Worm (Caenorhabditis elegans) whole organism, early embryonic: ENCODE data around the gene fmo-3.
A peak's percentile ranks its signal among the peaks of the same experiment; 100 is the strongest.

Experiments used
- B0310.2 ChIP-seq: sonication (generic microtip); optimal IDR thresholded peaks from 2 replicates; lab custom pipeline; 2016; ENCODE audit warnings: mild to moderate bottlenecking, missing genetic modification characterization, missing compliant biosample characterization
- F13C5.2 ChIP-seq: sonication (generic microtip); optimal IDR thresholded peaks from 2 replicates; lab custom pipeline; 2017; ENCODE audit warnings: mild to moderate bottlenecking, missing genetic modification characterization, inconsistent platforms, missing compliant biosample characterization
- aly-1 ChIP-seq: sonication (generic microtip); optimal IDR thresholded peaks from 2 replicates; lab custom pipeline; 2016; ENCODE audit warnings: missing genetic modification characterization, missing compliant biosample characterization
- ama-1 ChIP-seq: fragments of 150-350 bp; optimal IDR thresholded peaks from 2 replicates; lab custom pipeline; 2014
- ceh-13 ChIP-seq: fragments of 200-800 bp; sonication (Bioruptor generic); optimal IDR thresholded peaks from 2 replicates; lab custom pipeline; 2018; ENCODE audit warnings: mild to moderate bottlenecking, missing genetic modification characterization, missing compliant biosample characterization
- ceh-36 ChIP-seq: sonication (generic microtip); optimal IDR thresholded peaks from 2 replicates; lab custom pipeline; 2016; ENCODE audit warnings: missing genetic modification characterization, inconsistent platforms, missing compliant biosample characterization
- ets-7 ChIP-seq: sonication (generic microtip); optimal IDR thresholded peaks from 2 replicates; lab custom pipeline; 2016; ENCODE audit warnings: missing genotype, missing genetic modification characterization, missing compliant biosample characterization
- flt-1 ChIP-seq: fragments of 200-800 bp; sonication (Bioruptor generic); IDR thresholded peaks from 2 replicates; pipeline ENCODE4 v1.3.6; 2022; ENCODE audit warnings: missing genetic modification characterization, missing compliant biosample characterization
- hmbx-1 ChIP-seq: sonication (generic microtip); optimal IDR thresholded peaks from 2 replicates; lab custom pipeline; 2016; ENCODE audit warnings: mild to moderate bottlenecking, missing genetic modification characterization, missing compliant biosample characterization
- hmg-4 ChIP-seq: fragments of 200-800 bp; sonication (Bioruptor generic); optimal IDR thresholded peaks from 2 replicates; lab custom pipeline; 2018; ENCODE audit warnings: mild to moderate bottlenecking, missing genetic modification characterization, missing compliant biosample characterization
- hnd-1 ChIP-seq: sonication (generic microtip); optimal IDR thresholded peaks from 2 replicates; lab custom pipeline; 2016; ENCODE audit warnings: missing genetic modification characterization, missing compliant biosample characterization
- pes-1 ChIP-seq: fragments of 200-800 bp; sonication (Bioruptor generic); IDR thresholded peaks from 2 replicates; pipeline ENCODE4 v1.3.6; 2022; ENCODE audit warnings: missing genetic modification reagents, missing genetic modification characterization, missing compliant biosample characterization
- scrt-1 ChIP-seq: fragments of 200-800 bp; sonication (Bioruptor generic); IDR thresholded peaks from 2 replicates; pipeline ENCODE4 v1.3.6; 2022; ENCODE audit warnings: missing genetic modification characterization, missing compliant biosample characterization
- sea-1 ChIP-seq: fragments of 200-800 bp; sonication (Bioruptor generic); conservative IDR thresholded peaks from 2 replicates; pipeline ENCODE4 v1.3.6; 2022; ENCODE audit warnings: missing genetic modification characterization, missing compliant biosample characterization
- tbx-11 ChIP-seq: fragments of 200-800 bp; sonication (Bioruptor generic); IDR thresholded peaks from 2 replicates; pipeline ENCODE4 v1.3.6; 2022; ENCODE audit warnings: missing genetic modification characterization, missing compliant biosample characterization
- tbx-37 ChIP-seq: fragments of 200-800 bp; sonication (Bioruptor generic); conservative IDR thresholded peaks from 2 replicates; pipeline ENCODE4 v1.3.6; 2022; ENCODE audit warnings: missing genetic modification reagents, missing genetic modification characterization, missing compliant biosample characterization
- tra-4 ChIP-seq: sonication (generic microtip); optimal IDR thresholded peaks from 2 replicates; lab custom pipeline; 2017; ENCODE audit warnings: missing genetic modification characterization, missing compliant biosample characterization

fmo-3 gene

ce11 chrIII:10657661-10658060 lies 36.8 kb upstream of the fmo-3 start:
- TF ChIP-seq aly-1 (tag; lab: Kevin White, UChicago) (no peak), ceh-13 (GFP tag; lab: Kevin White, UChicago) (no peak), hmbx-1 (no peak), flt-1 (GFP tag; lab: Robert Waterston, UW) (no peak), tbx-11 (no peak), ama-1 (no peak), sea-1 (GFP tag; lab: Robert Waterston, UW) (no peak), hmg-4 (GFP tag; lab: Kevin White, UChicago) (no peak), ets-7 (tag; lab: Kevin White, UChicago) (no peak), B0310.2 (tag; lab: Kevin White, UChicago) (no peak), F13C5.2 (tag; lab: Kevin White, UChicago) (no peak), ceh-36 (tag; lab: Kevin White, UChicago) (no peak), tra-4 (tag; lab: Kevin White, UChicago) (no peak), scrt-1 (GFP tag; lab: Robert Waterston, UW) (no peak), pes-1 (GFP tag; lab: Robert Waterston, UW) (no peak), tbx-37 (GFP tag; lab: Robert Waterston, UW) (no peak), hnd-1 (no peak)

- TF ChIP-seq hmbx-1 (no peak), pes-1 (GFP tag; lab: Robert Waterston, UW) (no peak), sea-1 (GFP tag; lab: Robert Waterston, UW) (no peak), ets-7 (tag; lab: Kevin White, UChicago) (no peak), ceh-13 (GFP tag; lab: Kevin White, UChicago) (no peak), scrt-1 (GFP tag; lab: Robert Waterston, UW) (no peak), F13C5.2 (tag; lab: Kevin White, UChicago) (no peak), flt-1 (GFP tag; lab: Robert Waterston, UW) (no peak), tbx-11 (no peak)
Measured at ce11 chrIII:10658394-10658793, 36.1 kb upstream of the fmo-3 start.

- TF ChIP-seq hmbx-1: no peak
- TF ChIP-seq ceh-36 (tag; lab: Kevin White, UChicago): no peak
- TF ChIP-seq ceh-13 (GFP tag; lab: Kevin White, UChicago): no peak
- TF ChIP-seq flt-1 (GFP tag; lab: Robert Waterston, UW): no peak
- no peak for TF ChIP-seq scrt-1 (GFP tag; lab: Robert Waterston, UW)
- no peak for TF ChIP-seq aly-1 (tag; lab: Kevin White, UChicago)
- no peak for TF ChIP-seq F13C5.2 (tag; lab: Kevin White, UChicago)
- TF ChIP-seq tbx-11: no peak
- no peak for TF ChIP-seq ama-1
- TF ChIP-seq ets-7 (tag; lab: Kevin White, UChicago): no peak
Measured at ce11 chrIII:10661292-10661691, 33.2 kb upstream of the fmo-3 start.

ce11 chrIII:10666640-10667039 lies 27.8 kb upstream of the fmo-3 start:
- TF ChIP-seq sea-1 (GFP tag; lab: Robert Waterston, UW) (peak; percentile 58), F13C5.2 (tag; lab: Kevin White, UChicago) (no peak), hmg-4 (GFP tag; lab: Kevin White, UChicago) (peak; percentile 53), ets-7 (tag; lab: Kevin White, UChicago) (no peak)

- no peak for TF ChIP-seq tbx-11
- no peak for TF ChIP-seq scrt-1 (GFP tag; lab: Robert Waterston, UW)
- TF ChIP-seq pes-1 (GFP tag; lab: Robert Waterston, UW): no peak
- TF ChIP-seq ets-7 (tag; lab: Kevin White, UChicago): no peak
- no peak for TF ChIP-seq sea-1 (GFP tag; lab: Robert Waterston, UW)
- no peak for TF ChIP-seq hmg-4 (GFP tag; lab: Kevin White, UChicago)
- no peak for TF ChIP-seq tra-4 (tag; lab: Kevin White, UChicago)
- TF ChIP-seq hnd-1: no peak
- no peak for TF ChIP-seq F13C5.2 (tag; lab: Kevin White, UChicago)
- TF ChIP-seq ceh-13 (GFP tag; lab: Kevin White, UChicago): no peak
- TF ChIP-seq hmbx-1: no peak
Measured at ce11 chrIII:10671894-10672293, 22.6 kb upstream of the fmo-3 start.

ce11 chrIII:10678971-10679370 lies 15.5 kb upstream of the fmo-3 start, which contains the start of gene Y39A1A.16:
Y39A1A.16 (plus strand) TSS chrIII:10679271.
- TF ChIP-seq tbx-11 (no peak), ceh-13 (GFP tag; lab: Kevin White, UChicago) (no peak), hmg-4 (GFP tag; lab: Kevin White, UChicago) (no peak), tra-4 (tag; lab: Kevin White, UChicago) (no peak), hnd-1 (no peak), ceh-36 (tag; lab: Kevin White, UChicago) (no peak), ets-7 (tag; lab: Kevin White, UChicago) (no peak), sea-1 (GFP tag; lab: Robert Waterston, UW) (no peak), pes-1 (GFP tag; lab: Robert Waterston, UW) (no peak), flt-1 (GFP tag; lab: Robert Waterston, UW) (no peak), ama-1 (no peak), F13C5.2 (tag; lab: Kevin White, UChicago) (no peak), tbx-37 (GFP tag; lab: Robert Waterston, UW) (no peak)

ce11 chrIII:10689057-10689456 lies 5.4 kb upstream of the fmo-3 start, which contains the start of gene Y39A1A.31:
Y39A1A.31 (minus strand) TSS chrIII:10689157.
- TF ChIP-seq ama-1 (no peak), ets-7 (tag; lab: Kevin White, UChicago) (no peak)

- no peak for TF ChIP-seq tbx-11
- TF ChIP-seq hnd-1: no peak
- TF ChIP-seq flt-1 (GFP tag; lab: Robert Waterston, UW): no peak
- no peak for TF ChIP-seq F13C5.2 (tag; lab: Kevin White, UChicago)
- TF ChIP-seq ceh-13 (GFP tag; lab: Kevin White, UChicago): no peak
- TF ChIP-seq hmbx-1: no peak
- no peak for TF ChIP-seq ceh-36 (tag; lab: Kevin White, UChicago)
- TF ChIP-seq pes-1 (GFP tag; lab: Robert Waterston, UW): no peak
- no peak for TF ChIP-seq aly-1 (tag; lab: Kevin White, UChicago)
- TF ChIP-seq hmg-4 (GFP tag; lab: Kevin White, UChicago): no peak
Measured at ce11 chrIII:10691019-10691418, 3.5 kb upstream of the fmo-3 start, which contains the start of gene Y39A1A.17. Y39A1A.17 (minus strand) TSS chrIII:10691119.
